Fruit fly (Drosophila melanogaster): ENCODE data around the gene Pex23.
A peak's percentile ranks its signal among the peaks of the same experiment; 100 is the strongest.

The Pex23 gene

dm6 chr3L:20302081-20302630, at the start of gene Pex23 (continued):
- TF ChIP-seq Oaz (GFP tag; IDR thresholded peaks at IDR 0.05) (peak; percentile 64), amos (GFP tag; IDR thresholded peaks at IDR 0.05; ENCODE audit: partially characterized antibody) (peak; percentile 96), hkb (optimal IDR thresholded peaks at IDR 0.05) (peak; percentile 46), hkb (GFP tag; IDR thresholded peaks at IDR 0.05) (peak; percentile 67), gfzf (GFP tag; optimal IDR thresholded peaks at IDR 0.05) (peak; percentile 29), CG18764 (GFP tag; optimal IDR thresholded peaks at IDR 0.05) (peak; percentile 86), CG17612 (GFP tag; IDR thresholded peaks at IDR 0.05) (0 out of 2 replicates have a peak, but pooled peaks have one; percentile 22), CG12299 (tag; optimal IDR thresholded peaks at IDR 0.05) (peak; percentile 47), Atf3 (GFP tag; optimal IDR thresholded peaks at IDR 0.05) (peak; percentile 13), HLHmδ (GFP tag; optimal IDR thresholded peaks at IDR 0.05) (no peak), CG14860 (GFP tag; IDR thresholded peaks at IDR 0.05; ENCODE audit: partially characterized antibody) (peak; percentile 97), CG8359 (GFP tag; optimal IDR thresholded peaks at IDR 0.05; ENCODE audit: borderline replicate concordance) (no peak), Sry-δ (GFP tag; optimal IDR thresholded peaks at IDR 0.05) (peak; percentile 98), sima (GFP tag; optimal IDR thresholded peaks at IDR 0.05) (no peak), luna (GFP tag; optimal IDR thresholded peaks at IDR 0.05) (peak; percentile 63), CG15073 (GFP tag; optimal IDR thresholded peaks at IDR 0.05) (no peak), Myb (GFP tag; optimal IDR thresholded peaks at IDR 0.05) (peak; percentile 61), CG12155 (GFP tag; optimal IDR thresholded peaks at IDR 0.05) (peak; percentile 85), Vsx1 (GFP tag; optimal IDR thresholded peaks at IDR 0.05) (no peak), CG6854 (GFP tag; optimal IDR thresholded peaks at IDR 0.05) (no peak), CG7357 (GFP tag; IDR thresholded peaks at IDR 0.05) (peak; percentile 95), CG6689 (GFP tag; IDR thresholded peaks at IDR 0.05) (peak; percentile 82), Opbp (GFP tag; IDR thresholded peaks at IDR 0.05; ENCODE audit: partially characterized antibody) (peak; percentile 92), chif (GFP tag; optimal IDR thresholded peaks at IDR 0.05) (peak; percentile 44 to 57), CG11723 (GFP tag; optimal IDR thresholded peaks at IDR 0.05) (peak; percentile 53), lab (GFP tag; optimal IDR thresholded peaks at IDR 0.05) (no peak), H15 (GFP tag; IDR thresholded peaks at IDR 0.05) (peak; percentile 70; the same call in 2 of the 3 replicates), Xbp1 (GFP tag; optimal IDR thresholded peaks at IDR 0.05) (peak; percentile 92), ems (GFP tag; optimal IDR thresholded peaks at IDR 0.05) (peak; percentile 71), dan (GFP tag; IDR thresholded peaks at IDR 0.05) (peak; percentile 74), CG4360 (GFP tag; IDR thresholded peaks at IDR 0.05) (peak; percentile 83), CG11247 (GFP tag; IDR thresholded peaks at IDR 0.05) (peak; percentile 79), Ravus (GFP tag; IDR thresholded peaks at IDR 0.05) (peak; percentile 51), CG12219 (GFP tag; optimal IDR thresholded peaks at IDR 0.05) (peak; percentile 33), Max (GFP tag; optimal IDR thresholded peaks at IDR 0.05) (peak; percentile 79), HLH4C (GFP tag; IDR thresholded peaks at IDR 0.05; ENCODE audit: partially characterized antibody) (peak; percentile 96), HLH3B (GFP tag; IDR thresholded peaks at IDR 0.05) (peak; percentile 80), grn (GFP tag; optimal IDR thresholded peaks at IDR 0.05) (peak; percentile 14), Sox100B (GFP tag; optimal IDR thresholded peaks at IDR 0.05) (no peak), bowl (GFP tag; IDR thresholded peaks at IDR 0.05) (no peak), tio (GFP tag; optimal IDR thresholded peaks at IDR 0.05) (no peak), ro (GFP tag; IDR thresholded peaks at IDR 0.05) (peak; percentile 47; the same call in 1 of the 2 replicates), Sox102F (GFP tag; optimal IDR thresholded peaks at IDR 0.05) (peak; percentile 82), CG11504 (tag; optimal IDR thresholded peaks at IDR 0.05) (no peak), cg (GFP tag; optimal IDR thresholded peaks at IDR 0.05) (no peak), B-H2 (GFP tag; optimal IDR thresholded peaks at IDR 0.05) (peak; percentile 66), tin (GFP tag; optimal IDR thresholded peaks at IDR 0.05) (peak; percentile 82), sob (GFP tag; IDR thresholded peaks at IDR 0.05) (peak; percentile 87), Bdp1 (GFP tag; optimal IDR thresholded peaks at IDR 0.05) (peak; percentile 70), ttk (GFP tag; IDR thresholded peaks at IDR 0.05) (peak; percentile 55; the same call in 1 of the 2 replicates), CG7928 (GFP tag; optimal IDR thresholded peaks at IDR 0.05) (peak; percentile 88)
